Fruit fly (Drosophila melanogaster): ENCODE data around the gene noc.

dm6 chr2L:14452920-14453791, 37.5 kb upstream of the noc start:
- TF ChIP-seq lola (GFP tag; optimal IDR thresholded peaks at IDR 0.05) (no peak), prd (optimal IDR thresholded peaks at IDR 0.05) (no peak), prd (GFP tag; IDR thresholded peaks at IDR 0.05) (no peak), ind (GFP tag; optimal IDR thresholded peaks at IDR 0.05) (no peak)

Measured in whole organism, embryonic.